Worm (Caenorhabditis elegans): ENCODE results near the gene C35B1.7.

Gene C35B1.7

ce11 chrIV:4150138-4150537 is 41.3 kb downstream of the C35B1.7 start:
- TF ChIP-seq zip-2 (tag; optimal IDR thresholded peaks at IDR 0.05) = no peak
- TF ChIP-seq pqm-1 (tag; optimal IDR thresholded peaks at IDR 0.05) = peak; percentile 27
- TF ChIP-seq dmd-6 (GFP tag; IDR thresholded peaks at IDR 0.05) = peak; percentile 16; the same call in 1 of the 2 replicates

ce11 chrIV:4152143-4152542 is 43.3 kb downstream of the C35B1.7 start, which contains the start of the genes K08D10.10 and R07C12.1:
Gene K08D10.10, plus strand, starts transcription at chrIV:4152235.
Gene R07C12.1, plus strand, starts transcription at chrIV:4152456.
- TF ChIP-seq nhr-28 (tag; optimal IDR thresholded peaks at IDR 0.05) (peak; percentile 14), unc-62 (GFP tag; optimal IDR thresholded peaks at IDR 0.05 in 1 of 2) (no peak), unc-62 (tag; optimal IDR thresholded peaks at IDR 0.05) (no peak), lin-39 (tag; optimal IDR thresholded peaks at IDR 0.05) (no peak), hlh-11 (tag; optimal IDR thresholded peaks at IDR 0.05) (peak; percentile 1), aly-2 (tag; optimal IDR thresholded peaks at IDR 0.05) (no peak), T20F7.1 (GFP tag; optimal IDR thresholded peaks at IDR 0.05) (no peak), F44E2.7 (GFP tag; IDR thresholded peaks at IDR 0.05) (no peak), ces-1 (GFP tag; optimal IDR thresholded peaks at IDR 0.05) (no peak), pqm-1 (tag; optimal IDR thresholded peaks at IDR 0.05) (peak; percentile 6)

ce11 chrIV:4154641-4155040 is 45.8 kb downstream of the C35B1.7 start, which contains the start of gene K08D10.14:
Gene K08D10.14, plus strand, starts transcription at chrIV:4154941.
- TF ChIP-seq dmd-6 (GFP tag; IDR thresholded peaks at IDR 0.05) = no peak
- TF ChIP-seq nhr-111 (GFP tag; optimal IDR thresholded peaks at IDR 0.05) = no peak
- TF ChIP-seq lin-13 (GFP tag; optimal IDR thresholded peaks at IDR 0.05) = no peak
- TF ChIP-seq rbr-2 (tag; optimal IDR thresholded peaks at IDR 0.05) = no peak
- no peak for TF ChIP-seq lin-38 (GFP tag; IDR thresholded peaks at IDR 0.05)
- no peak for TF ChIP-seq ZK546.5 (tag; optimal IDR thresholded peaks at IDR 0.05)
- no peak for TF ChIP-seq snpc-1.2 (GFP tag; IDR thresholded peaks at IDR 0.05)
- TF ChIP-seq Y5F2A.4 (GFP tag; optimal IDR thresholded peaks at IDR 0.05) = no peak
- TF ChIP-seq nhr-41 (GFP tag; IDR thresholded peaks at IDR 0.05) = no peak
- no peak for TF ChIP-seq lin-1 (GFP tag; IDR thresholded peaks at IDR 0.05)
